Fruit fly (Drosophila melanogaster) whole organism, adult: ENCODE results near the gene CG42404.

Experiments
- CG11617 ChIP-seq: fragments of 200-800 bp; sonication (Bioruptor generic); optimal IDR thresholded peaks from 2 replicates; lab custom pipeline; 2017; ENCODE audit warnings: mild to moderate bottlenecking, missing biosample characterization, missing genetic modification reagents, missing genetic modification characterization
- CG12768 ChIP-seq: fragments of 200-800 bp; sonication (Bioruptor generic); optimal IDR thresholded peaks from 2 replicates; lab custom pipeline; 2017; ENCODE audit warnings: missing biosample characterization, missing genetic modification characterization, mild to moderate bottlenecking, moderate library complexity, missing genetic modification reagents
- CG14711 ChIP-seq: fragments of 200-800 bp; sonication (Bioruptor generic); optimal IDR thresholded peaks from 2 replicates; lab custom pipeline; 2018; ENCODE audit warnings: missing biosample characterization, mild to moderate bottlenecking, missing genetic modification characterization, moderate library complexity
- CG1620 ChIP-seq: fragments of 200-800 bp; sonication (Bioruptor generic); optimal IDR thresholded peaks from 2 replicates; lab custom pipeline; 2016; ENCODE audit warnings: missing biosample characterization, missing genetic modification characterization
- CG33017 ChIP-seq: fragments of 200-800 bp; sonication (Bioruptor generic); optimal IDR thresholded peaks from 2 replicates; lab custom pipeline; 2018; ENCODE audit warnings: missing biosample characterization, mild to moderate bottlenecking, missing genetic modification characterization, moderate library complexity
- CG5204 ChIP-seq: fragments of 200-800 bp; sonication (Bioruptor generic); optimal IDR thresholded peaks from 2 replicates; lab custom pipeline; 2016; ENCODE audit warnings: missing biosample characterization, missing genetic modification characterization
- CG7045 ChIP-seq: fragments of 200-800 bp; sonication (Bioruptor generic); optimal IDR thresholded peaks from 2 replicates; lab custom pipeline; 2017; ENCODE audit warnings: missing biosample characterization, mild to moderate bottlenecking, missing genetic modification characterization
- CG7101 ChIP-seq: fragments of 200-800 bp; sonication (Bioruptor generic); optimal IDR thresholded peaks from 2 replicates; lab custom pipeline; 2018; ENCODE audit warnings: missing biosample characterization, mild to moderate bottlenecking, missing genetic modification characterization, moderate library complexity
- Clk ChIP-seq: fragments of 200-800 bp; sonication (Bioruptor generic); optimal IDR thresholded peaks from 2 replicates; lab custom pipeline; 2017; ENCODE audit warnings: missing biosample characterization, missing genetic modification characterization
- Crg-1 ChIP-seq: fragments of 200-800 bp; sonication (Bioruptor generic); optimal IDR thresholded peaks from 2 replicates; lab custom pipeline; 2016; ENCODE audit warnings: missing biosample characterization, missing genetic modification characterization
- Hr96 ChIP-seq: fragments of 200-800 bp; sonication (Bioruptor generic); optimal IDR thresholded peaks from 2 replicates; lab custom pipeline; 2016; ENCODE audit warnings: missing biosample characterization, missing genetic modification characterization
- Mnt ChIP-seq: fragments of 200-800 bp; sonication (Bioruptor generic); optimal IDR thresholded peaks from 2 replicates; lab custom pipeline; 2016; ENCODE audit warnings: missing biosample characterization, mild to moderate bottlenecking, missing genetic modification characterization
- bab1 ChIP-seq: fragments of 200-800 bp; sonication (Bioruptor generic); optimal IDR thresholded peaks from 3 replicates; lab custom pipeline; 2019; ENCODE audit warnings: missing biosample characterization, mild to moderate bottlenecking, missing genetic modification characterization, moderate library complexity
- cic ChIP-seq: fragments of 200-800 bp; sonication (Bioruptor generic); optimal IDR thresholded peaks from 2 replicates; lab custom pipeline; 2017; ENCODE audit warnings: missing biosample characterization, mild to moderate bottlenecking, missing genetic modification characterization, moderate library complexity
- cnc ChIP-seq, 2 experiments: fragments of >200 bp; optimal IDR thresholded peaks; 2 replicates each; lab custom pipeline; 2017
- kay ChIP-seq: fragments of 200-800 bp; sonication (Bioruptor generic); peaks from one replicate; lab custom pipeline; 2016; ENCODE audit warnings: missing biosample characterization, missing genetic modification characterization, borderline replicate concordance
- ovo ChIP-seq: fragments of 200-800 bp; sonication (Bioruptor generic); optimal IDR thresholded peaks from 2 replicates; lab custom pipeline; 2016; ENCODE audit warnings: missing biosample characterization, missing genetic modification characterization
- pad ChIP-seq: fragments of 200-800 bp; sonication (Bioruptor generic); optimal IDR thresholded peaks from 3 replicates; lab custom pipeline; 2017; ENCODE audit warnings: missing biosample characterization, missing genetic modification characterization, mild to moderate bottlenecking, moderate library complexity, missing genetic modification reagents
- tj ChIP-seq: fragments of 200-800 bp; sonication (Bioruptor generic); optimal IDR thresholded peaks from 3 replicates; lab custom pipeline; 2017; ENCODE audit warnings: missing biosample characterization, mild to moderate bottlenecking, missing genetic modification characterization, moderate library complexity
- toe ChIP-seq: fragments of 200-800 bp; sonication (Bioruptor generic); optimal IDR thresholded peaks from 2 replicates; lab custom pipeline; 2016; ENCODE audit warnings: missing biosample characterization, missing genetic modification characterization

Gene CG42404

dm6 chr3R:15293878-15294350 lies 44.0 kb downstream of the CG42404 start:
- TF ChIP-seq cnc (optimal IDR thresholded peaks at IDR 0.05; lab: Kevin White, UChicago) = no peak
- TF ChIP-seq kay (GFP tag; lab: Kevin White, UChicago) = no peak
- TF ChIP-seq CG7101 (tag; lab: Kevin White, UChicago) = no peak
- TF ChIP-seq bab1 = no peak
- TF ChIP-seq Mnt = no peak
- TF ChIP-seq CG11617 = no peak

DNA sequence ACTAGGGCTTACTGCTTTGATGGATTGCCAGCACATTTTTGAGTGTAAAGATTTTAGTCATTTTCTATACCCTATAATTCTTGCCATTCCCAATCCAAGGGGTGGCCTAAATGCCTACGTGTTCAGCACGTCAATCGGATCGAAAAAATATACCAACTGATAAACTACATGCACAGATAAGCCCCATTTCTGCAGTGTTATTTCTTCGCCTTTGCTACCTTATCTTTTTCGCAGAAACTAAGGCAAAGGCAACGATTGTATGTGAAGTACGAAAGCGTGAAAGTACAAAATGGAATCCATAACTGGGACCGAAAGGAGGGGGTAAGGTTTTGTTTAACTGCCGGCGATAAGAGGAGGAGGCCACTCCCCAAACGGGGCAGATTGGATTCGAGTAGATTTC lies 48.0 kb downstream of the CG42404 start:
- TF ChIP-seq kay (GFP tag; lab: Kevin White, UChicago) = peak; percentile 95
- no peak for TF ChIP-seq toe
- no peak for TF ChIP-seq Clk (GFP tag; lab: Kevin White, UChicago)
- peak; percentile 26 for TF ChIP-seq pad (GFP tag; lab: Kevin White, UChicago)
- no peak for TF ChIP-seq CG5204 (GFP tag; lab: Kevin White, UChicago)
- peak; percentile 50 for TF ChIP-seq cic (GFP tag; lab: Kevin White, UChicago)
- TF ChIP-seq cnc (optimal IDR thresholded peaks at IDR 0.05; lab: Kevin White, UChicago) = no peak
- no peak for TF ChIP-seq Hr96
- no peak for TF ChIP-seq CG7045 (GFP tag; lab: Kevin White, UChicago)
- peak; percentile 36 for TF ChIP-seq CG12768 (GFP tag; lab: Kevin White, UChicago)
- no peak for TF ChIP-seq CG14711 (tag; lab: Kevin White, UChicago)
- no peak for TF ChIP-seq tj (GFP tag; lab: Kevin White, UChicago)
- TF ChIP-seq ovo (GFP tag; lab: Kevin White, UChicago) = no peak
- no peak for TF ChIP-seq CG33017
- TF ChIP-seq Crg-1 (GFP tag; lab: Kevin White, UChicago) = no peak
- TF ChIP-seq CG7101 (tag; lab: Kevin White, UChicago) = no peak
- no peak for TF ChIP-seq bab1
- peak; percentile 45 for TF ChIP-seq Mnt
- TF ChIP-seq CG11617 = no peak
- TF ChIP-seq CG1620 (GFP tag; lab: Kevin White, UChicago) = no peak

DNA sequence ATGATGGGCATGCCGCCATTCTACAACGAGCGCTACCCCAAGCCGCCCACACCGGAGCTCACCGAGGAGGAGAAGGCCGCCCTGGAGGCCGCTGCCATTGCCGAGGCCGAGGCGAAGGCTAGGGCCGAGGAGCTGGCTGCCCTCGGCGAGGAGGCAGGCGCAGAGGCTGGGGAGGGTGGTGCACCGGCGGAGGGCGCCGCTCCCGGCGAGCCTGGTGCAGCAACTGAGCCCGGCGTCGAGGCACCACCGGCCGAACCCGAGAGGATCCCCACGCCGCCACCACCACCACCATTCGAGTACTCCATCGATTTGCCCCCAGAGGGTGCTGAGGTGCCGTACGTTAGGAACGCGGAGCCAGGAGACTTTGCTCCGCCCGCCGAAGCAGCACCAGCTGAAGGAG lies 55.4 kb downstream of the CG42404 start:
- TF ChIP-seq CG33017 = no peak
- TF ChIP-seq CG14711 (tag; lab: Kevin White, UChicago) = no peak
- no peak for TF ChIP-seq Crg-1 (GFP tag; lab: Kevin White, UChicago)
- no peak for TF ChIP-seq Mnt
- TF ChIP-seq tj (GFP tag; lab: Kevin White, UChicago) = no peak
- no peak for TF ChIP-seq cic (GFP tag; lab: Kevin White, UChicago)
- no peak for TF ChIP-seq cnc (optimal IDR thresholded peaks at IDR 0.05; lab: Kevin White, UChicago)
- TF ChIP-seq CG1620 (GFP tag; lab: Kevin White, UChicago) = no peak
- no peak for TF ChIP-seq CG7101 (tag; lab: Kevin White, UChicago)
- no peak for TF ChIP-seq ovo (GFP tag; lab: Kevin White, UChicago)
- no peak for TF ChIP-seq bab1
- no peak for TF ChIP-seq CG5204 (GFP tag; lab: Kevin White, UChicago)
- TF ChIP-seq Clk (GFP tag; lab: Kevin White, UChicago) = no peak
- no peak for TF ChIP-seq pad (GFP tag; lab: Kevin White, UChicago)
- no peak for TF ChIP-seq toe
- no peak for TF ChIP-seq kay (GFP tag; lab: Kevin White, UChicago)
- TF ChIP-seq CG7045 (GFP tag; lab: Kevin White, UChicago) = no peak
- TF ChIP-seq CG12768 (GFP tag; lab: Kevin White, UChicago) = no peak
- no peak for TF ChIP-seq CG11617
